Worm (Caenorhabditis elegans) whole organism, L2 larva: Measurements from ENCODE around the gene htp-1.

Experiments
- crh-2 ChIP-seq: sonication (generic microtip); optimal IDR thresholded peaks from 2 replicates; lab custom pipeline; 2017; ENCODE audit warnings: missing biosample characterization, missing genetic modification characterization
- fos-1 ChIP-seq: fragments of 150-350 bp; optimal IDR thresholded peaks from 2 replicates; lab custom pipeline; 2014; ENCODE audit warnings: missing biosample characterization, missing genetic modification characterization
- lin-13 ChIP-seq: fragments of 150-350 bp; optimal IDR thresholded peaks from 2 replicates; lab custom pipeline; 2014; ENCODE audit warnings: missing biosample characterization, missing genetic modification reagents, missing genetic modification characterization
- sem-4 ChIP-seq: fragments of 150-350 bp; optimal IDR thresholded peaks from 2 replicates; lab custom pipeline; 2014; ENCODE audit warnings: missing biosample characterization, missing genetic modification reagents, missing genetic modification characterization
- sma-3 ChIP-seq: sonication (generic microtip); optimal IDR thresholded peaks from 2 replicates; lab custom pipeline; 2016; ENCODE audit warnings: missing genetic modification reagents, missing genetic modification characterization, missing compliant biosample characterization

htp-1 gene

DNA sequence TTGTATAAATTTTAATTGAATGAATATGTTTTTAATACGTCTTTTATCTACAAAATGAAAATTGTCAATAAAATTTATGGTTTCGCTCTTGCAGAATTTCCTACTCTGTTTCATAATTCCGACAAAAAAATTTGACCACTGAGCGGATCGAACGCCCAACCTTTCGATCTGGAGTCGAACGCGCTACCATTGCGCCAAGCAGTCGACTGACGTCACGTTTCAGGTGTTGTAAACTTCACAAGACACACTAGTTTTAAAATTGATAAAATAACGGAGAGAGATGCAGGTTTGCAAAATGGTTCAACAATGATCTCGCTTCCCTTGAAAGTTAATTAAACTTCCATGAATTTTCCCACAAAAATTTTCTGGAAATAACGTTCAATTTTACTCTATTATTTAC is 47.2 kb downstream of the htp-1 start:
- TF ChIP-seq crh-2 (tag; lab: Kevin White, UChicago) (peak; percentile 48), fos-1 (peak; percentile 13), sem-4 (tag; lab: Kevin White, UChicago) (no peak), sma-3 (GFP tag; lab: Kevin White, UChicago) (peak; percentile 60), lin-13 (GFP tag; lab: Kevin White, UChicago) (peak; percentile 24)
